Fruit fly (Drosophila melanogaster) Kc167 (cell line): ENCODE results near the gene Tnks.

ENCODE experiments used
- Myc ChIP-seq: fragments of >200 bp; optimal IDR thresholded peaks from 2 replicates; lab custom pipeline; 2017; ENCODE audit warnings: missing external identifiers
- h ChIP-seq: fragments of >200 bp; optimal IDR thresholded peaks from 3 replicates; lab custom pipeline; 2018; ENCODE audit warnings: missing external identifiers
- insv ChIP-seq: fragments of >200 bp; optimal IDR thresholded peaks from 3 replicates; lab custom pipeline; 2018; ENCODE audit warnings: missing external identifiers
- psq ChIP-seq: fragments of >200 bp; optimal IDR thresholded peaks from 2 replicates; lab custom pipeline; 2017; ENCODE audit warnings: missing external identifiers
- ttk ChIP-seq: sonication (Bioruptor generic); optimal IDR thresholded peaks from 2 replicates; lab custom pipeline; 2017; ENCODE audit warnings: missing external identifiers

- TF ChIP-seq ttk (no peak), h (lab: Kevin White, UChicago) (no peak), insv (no peak), psq (lab: Kevin White, UChicago) (no peak), Myc (lab: Kevin White, UChicago) (no peak)
These were observed 13.4 kb downstream of the Tnks start for dm6 chr3R:25647577-25648257.
